Worm (Caenorhabditis elegans) whole organism, midembryonic: ENCODE results near the gene Y69A2AR.25.

ENCODE experiments used
- T22C8.4 ChIP-seq: fragments of 200-800 bp; sonication (Bioruptor generic); IDR thresholded peaks from 2 replicates; pipeline ENCODE4 v1.3.6; 2022; ENCODE audit warnings: missing genetic modification characterization, missing compliant biosample characterization
- flt-1 ChIP-seq: fragments of 200-800 bp; sonication (Bioruptor generic); IDR thresholded peaks from 2 replicates; pipeline ENCODE4 v1.3.6; 2022; ENCODE audit warnings: missing genetic modification characterization, missing compliant biosample characterization
- ztf-23 ChIP-seq: fragments of 200-800 bp; sonication (Bioruptor generic); IDR thresholded peaks from 2 replicates; pipeline ENCODE4 v1.3.6; 2022; ENCODE audit warnings: missing genetic modification reagents, missing genetic modification characterization, missing compliant biosample characterization

DNA sequence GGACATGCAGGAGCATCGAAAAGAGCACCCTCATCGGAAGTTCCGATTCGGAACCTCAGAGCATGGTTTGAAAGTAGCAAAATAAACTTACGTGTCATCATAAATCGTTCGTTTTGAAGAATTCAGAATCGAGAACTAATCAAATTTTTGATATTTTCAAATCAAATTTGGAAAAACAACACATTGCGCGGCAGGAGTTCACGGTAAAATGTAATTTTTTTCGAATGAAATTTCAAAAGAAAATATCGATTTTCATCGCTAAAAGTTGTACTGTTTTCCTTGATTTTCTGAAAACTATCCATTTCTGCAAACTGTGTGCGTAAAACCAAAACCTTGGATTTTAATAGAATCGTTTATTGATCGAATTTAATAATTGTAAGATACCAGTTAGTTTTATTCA lies 4.2 kb downstream of the Y69A2AR.25 start, which contains the start of gene Y69A2AR.24:
- TF ChIP-seq flt-1 (GFP tag; lab: Robert Waterston, UW) (no peak), ztf-23 (GFP tag; lab: Robert Waterston, UW) (no peak), T22C8.4 (GFP tag; lab: Robert Waterston, UW) (no peak)
